Fruit fly (Drosophila melanogaster) whole organism, pupa: ENCODE results near the gene CG9536.

Experiments used
- CG10348 ChIP-seq: fragments of 200-800 bp; sonication (Bioruptor generic); IDR thresholded peaks from 2 replicates; pipeline ENCODE4 v1.3.6; 2022; ENCODE audit warnings: missing biosample characterization, missing genetic modification characterization
- CG12605 ChIP-seq: fragments of 200-800 bp; sonication (Bioruptor generic); IDR thresholded peaks from 2 replicates; pipeline ENCODE4 v1.3.6; 2022; ENCODE audit warnings: missing biosample characterization, missing genetic modification characterization
- CG13204 ChIP-seq: fragments of 200-800 bp; sonication (Bioruptor generic); optimal IDR thresholded peaks from 2 replicates; lab custom pipeline; 2018; ENCODE audit warnings: missing biosample characterization, mild to moderate bottlenecking, missing genetic modification characterization, moderate library complexity
- CG14655 ChIP-seq: fragments of 200-800 bp; sonication (Bioruptor generic); optimal IDR thresholded peaks from 3 replicates; lab custom pipeline; 2017; ENCODE audit warnings: mild to moderate bottlenecking, missing biosample characterization, missing genetic modification reagents, missing genetic modification characterization
- CG15710 ChIP-seq: fragments of 200-800 bp; sonication (Bioruptor generic); optimal IDR thresholded peaks from 2 replicates; lab custom pipeline; 2018; ENCODE audit warnings: missing biosample characterization, mild to moderate bottlenecking, missing genetic modification characterization, moderate library complexity
- CG8159 ChIP-seq: fragments of 200-800 bp; sonication (Bioruptor generic); optimal IDR thresholded peaks from 3 replicates; lab custom pipeline; 2018; ENCODE audit warnings: missing biosample characterization, mild to moderate bottlenecking, missing genetic modification characterization, moderate library complexity
- CG8301 ChIP-seq: fragments of 200-800 bp; sonication (Bioruptor generic); optimal IDR thresholded peaks from 2 replicates; lab custom pipeline; 2018; ENCODE audit warnings: missing biosample characterization, mild to moderate bottlenecking, missing genetic modification characterization
- D1 ChIP-seq: fragments of 200-800 bp; sonication (Bioruptor generic); optimal IDR thresholded peaks from 2 replicates; lab custom pipeline; 2018; ENCODE audit warnings: missing biosample characterization, mild to moderate bottlenecking, missing genetic modification characterization, moderate library complexity
- EcR ChIP-seq: fragments of 200-800 bp; sonication (Bioruptor generic); optimal IDR thresholded peaks from 3 replicates; lab custom pipeline; 2019; ENCODE audit warnings: missing biosample characterization, missing genetic modification characterization, mild to moderate bottlenecking, moderate library complexity, missing genetic modification reagents
- Ets98B ChIP-seq: fragments of 200-800 bp; sonication (Bioruptor generic); IDR thresholded peaks from 2 replicates; pipeline ENCODE4 v1.3.6; 2022; ENCODE audit warnings: missing biosample characterization, missing genetic modification characterization
- Pif1A ChIP-seq: fragments of 200-800 bp; sonication (Bioruptor generic); optimal IDR thresholded peaks from 3 replicates; lab custom pipeline; 2016; ENCODE audit warnings: missing biosample characterization, missing genetic modification characterization
- Pif1B ChIP-seq: fragments of 200-800 bp; sonication (Bioruptor generic); optimal IDR thresholded peaks from 3 replicates; lab custom pipeline; 2016; ENCODE audit warnings: missing biosample characterization, missing genetic modification characterization
- Snoo ChIP-seq: fragments of 200-800 bp; sonication (Bioruptor generic); optimal IDR thresholded peaks from 3 replicates; lab custom pipeline; 2017; ENCODE audit warnings: missing biosample characterization, mild to moderate bottlenecking, missing genetic modification characterization, inconsistent platforms
- gl ChIP-seq: fragments of 200-800 bp; sonication (Bioruptor generic); optimal IDR thresholded peaks from 2 replicates; lab custom pipeline; 2018; ENCODE audit warnings: missing biosample characterization, mild to moderate bottlenecking, missing genetic modification characterization
- rn ChIP-seq: fragments of 200-800 bp; sonication (Bioruptor generic); IDR thresholded peaks from 2 replicates; pipeline ENCODE4 v1.3.6; 2022; ENCODE audit warnings: missing biosample characterization, missing genetic modification characterization

CG9536 gene

DNA sequence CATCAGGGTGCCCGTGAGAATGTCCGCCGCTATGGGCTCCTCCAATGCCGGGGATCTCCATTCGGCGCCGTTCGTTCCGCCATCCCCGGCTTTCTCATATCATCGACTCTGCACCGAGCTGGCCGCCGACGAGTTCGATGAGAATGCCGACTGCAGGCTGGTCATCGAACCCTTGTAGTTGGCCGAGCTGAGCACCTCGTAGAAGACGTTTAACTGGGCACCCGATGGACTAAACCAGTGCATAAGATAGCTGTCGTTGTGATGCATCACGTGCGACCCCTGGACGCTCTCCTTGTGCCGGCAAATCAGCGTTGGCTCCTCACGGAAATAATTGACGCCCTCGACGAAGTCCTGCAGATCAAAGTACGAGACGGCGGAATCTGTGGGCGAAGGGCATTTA is 27.0 kb downstream of the CG9536 start:
- peak; percentile 80 for TF ChIP-seq EcR (GFP tag; lab: Kevin White, UChicago)
- TF ChIP-seq rn (GFP tag; lab: Robert Waterston, UW), result no peak

DNA sequence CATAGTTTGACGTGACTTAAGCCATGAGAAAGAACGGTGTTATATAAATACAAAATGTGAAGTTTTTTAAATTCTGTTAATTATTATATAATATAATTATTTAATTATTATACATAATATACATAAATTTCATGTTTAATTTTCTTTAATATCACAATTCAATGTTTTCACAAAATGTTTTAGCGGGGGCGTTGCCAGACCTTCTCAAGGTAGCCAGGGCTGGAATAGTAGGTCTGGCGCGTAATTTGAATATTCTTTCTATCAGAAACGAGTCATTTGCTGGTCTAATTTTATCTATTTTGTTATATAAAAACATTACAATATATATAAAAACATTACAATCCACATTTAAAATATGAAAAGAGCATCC is 28.5 kb downstream of the CG9536 start, which contains the start of gene Acox3:
Gene Acox3 (minus strand): TSS at position 70 of the 370 bp plus-strand sequence.
- TF ChIP-seq CG14655 (GFP tag; lab: Kevin White, UChicago), result no peak
- TF ChIP-seq D1 (tag; lab: Kevin White, UChicago), result peak; percentile 38
- no peak for TF ChIP-seq Snoo (tag; lab: Kevin White, UChicago)
- TF ChIP-seq CG13204 (GFP tag; lab: Kevin White, UChicago), result no peak

DNA sequence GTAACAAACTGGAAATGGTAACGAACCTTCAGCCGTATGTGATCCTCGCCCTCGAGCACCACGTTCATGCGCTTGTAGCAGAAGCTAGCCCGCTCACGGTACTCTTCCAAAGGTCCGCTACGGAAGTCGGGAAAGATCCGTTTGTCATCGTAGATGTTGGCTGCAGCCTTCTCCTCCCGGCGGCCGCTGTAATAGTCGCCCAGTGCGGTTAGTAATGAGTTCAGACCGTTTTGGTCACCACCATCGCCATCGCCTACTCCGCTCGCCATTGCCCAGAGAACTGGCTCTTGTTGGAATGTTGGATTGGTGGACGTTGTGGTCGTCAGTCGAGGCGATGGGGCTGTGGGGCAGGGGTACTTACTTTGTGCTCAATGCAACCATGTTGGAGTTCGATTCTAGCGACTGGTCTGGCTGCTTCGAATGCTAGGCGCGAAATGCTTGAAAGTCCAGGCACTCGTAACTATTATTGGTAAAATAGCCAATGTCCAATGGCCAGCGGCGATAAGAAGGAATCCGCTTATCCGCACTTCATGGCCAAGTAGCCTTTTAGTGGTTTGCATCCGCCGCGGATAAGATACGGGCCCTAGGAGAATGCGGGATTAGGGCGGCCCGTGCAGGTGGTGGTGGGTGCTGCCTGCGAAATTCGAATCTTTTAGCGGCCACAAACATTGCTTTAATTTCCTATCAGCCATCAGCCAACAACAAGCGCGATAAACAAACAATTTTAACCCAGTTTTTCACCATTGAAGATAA is 29.0 kb downstream of the CG9536 start:
- peak; percentile 48 for TF ChIP-seq EcR (GFP tag; lab: Kevin White, UChicago)
- TF ChIP-seq gl (tag; lab: Kevin White, UChicago), result peak; percentile 21
- no peak for TF ChIP-seq Pif1A
- 0 out of 2 replicates have a peak, but pooled peaks have one; percentile 9 for TF ChIP-seq Ets98B (GFP tag; lab: Robert Waterston, UW)
- no peak for TF ChIP-seq rn (GFP tag; lab: Robert Waterston, UW)
- TF ChIP-seq CG15710, result no peak
- peak; percentile 59; the same call in 1 of the 2 replicates for TF ChIP-seq CG12605
- TF ChIP-seq CG13204 (GFP tag; lab: Kevin White, UChicago), result peak; percentile 59
- peak; percentile 25 for TF ChIP-seq CG8301

DNA sequence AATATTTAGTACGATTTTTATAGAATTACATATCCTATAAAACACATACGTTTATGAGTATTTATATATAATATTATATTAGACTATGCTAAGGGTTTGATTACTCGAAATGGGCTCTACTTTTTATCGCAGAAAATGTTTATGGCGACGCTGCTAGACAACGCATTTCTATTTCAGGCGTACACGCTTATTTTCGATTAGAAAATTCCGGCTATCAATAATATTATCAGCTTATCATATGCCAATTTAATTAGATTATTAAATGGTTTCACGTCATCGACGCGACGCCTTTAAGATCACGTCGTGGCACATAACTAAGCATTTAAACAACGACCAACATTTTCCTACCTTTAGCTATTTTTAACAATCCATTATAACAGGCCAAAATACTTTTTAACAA is 50.4 kb downstream of the CG9536 start:
- no peak for TF ChIP-seq Pif1B (GFP tag; lab: Kevin White, UChicago)
- no peak for TF ChIP-seq CG10348 (GFP tag; lab: Robert Waterston, UW)
- no peak for TF ChIP-seq CG15710
- TF ChIP-seq CG8159 (tag; lab: Kevin White, UChicago), result no peak
- TF ChIP-seq CG13204 (GFP tag; lab: Kevin White, UChicago), result no peak
